Worm (Caenorhabditis elegans) whole organism, mixed stage, embryonic: ENCODE data around the gene B0244.4.

ENCODE experiments used
- M03D4.4 ChIP-seq: sonication (generic microtip); optimal IDR thresholded peaks from 2 replicates; lab custom pipeline; 2017; ENCODE audit warnings: mild to moderate bottlenecking, missing genetic modification characterization, missing compliant biosample characterization
- bed-3 ChIP-seq: fragments of 200-800 bp; sonication (Bioruptor generic); optimal IDR thresholded peaks from 3 replicates; lab custom pipeline; 2018; ENCODE audit warnings: mild to moderate bottlenecking, missing genetic modification characterization, moderate library complexity, missing compliant biosample characterization
- blmp-1 ChIP-seq: fragments of 150-350 bp; optimal IDR thresholded peaks from 2 replicates; lab custom pipeline; 2014; ENCODE audit warnings: missing biosample characterization, missing genetic modification characterization
- ceh-39 ChIP-seq: fragments of 150-350 bp; optimal IDR thresholded peaks from 2 replicates; lab custom pipeline; 2014; ENCODE audit warnings: missing biosample characterization, missing genetic modification characterization
- ceh-43 ChIP-seq: fragments of 200-800 bp; sonication (Bioruptor generic); optimal IDR thresholded peaks from 2 replicates; lab custom pipeline; 2018; ENCODE audit warnings: mild to moderate bottlenecking, missing genetic modification characterization, moderate library complexity, missing compliant biosample characterization
- ceh-83 ChIP-seq: fragments of 200-800 bp; sonication (Bioruptor generic); optimal IDR thresholded peaks from 2 replicates; lab custom pipeline; 2018; ENCODE audit warnings: mild to moderate bottlenecking, missing genetic modification characterization, missing compliant biosample characterization
- ces-1 ChIP-seq: fragments of 150-350 bp; optimal IDR thresholded peaks from 2 replicates; lab custom pipeline; 2014; ENCODE audit warnings: missing biosample characterization, missing genetic modification reagents, missing genetic modification characterization
- cnd-1 ChIP-seq: fragments of 200-800 bp; sonication (Bioruptor generic); optimal IDR thresholded peaks from 2 replicates; lab custom pipeline; 2018; ENCODE audit warnings: mild to moderate bottlenecking, missing genetic modification characterization, missing compliant biosample characterization
- drap-1 ChIP-seq: fragments of 200-800 bp; sonication (Bioruptor generic); optimal IDR thresholded peaks from 3 replicates; lab custom pipeline; 2018; ENCODE audit warnings: mild to moderate bottlenecking, missing genetic modification characterization, missing compliant biosample characterization
- elt-1 ChIP-seq: sonication (generic microtip); optimal IDR thresholded peaks from 2 replicates; lab custom pipeline; 2017; ENCODE audit warnings: missing genetic modification characterization, mild to moderate bottlenecking, missing compliant biosample characterization, antibody characterized with exemption, moderate library complexity, borderline replicate concordance; ENCODE audit not compliant: insufficient read depth
- elt-3 ChIP-seq: fragments of 150-350 bp; optimal IDR thresholded peaks from 2 replicates; lab custom pipeline; 2014; ENCODE audit warnings: missing biosample characterization, missing genetic modification characterization
- flh-1 ChIP-seq: fragments of 200-800 bp; sonication (Bioruptor generic); optimal IDR thresholded peaks from 2 replicates; lab custom pipeline; 2018; ENCODE audit warnings: mild to moderate bottlenecking, missing genetic modification characterization, moderate library complexity, missing compliant biosample characterization
- ham-2 ChIP-seq: fragments of 200-800 bp; sonication (Bioruptor generic); optimal IDR thresholded peaks from 2 replicates; lab custom pipeline; 2018; ENCODE audit warnings: mild to moderate bottlenecking, missing genetic modification characterization, missing compliant biosample characterization
- hlh-1 ChIP-seq: fragments of 150-350 bp; optimal IDR thresholded peaks from 2 replicates; lab custom pipeline; 2014; ENCODE audit warnings: missing biosample characterization, missing genetic modification reagents, missing genetic modification characterization
- lin-13 ChIP-seq: fragments of 150-350 bp; optimal IDR thresholded peaks from 2 replicates; lab custom pipeline; 2014; ENCODE audit warnings: missing biosample characterization, missing genetic modification characterization
- lin-32 ChIP-seq: fragments of 200-800 bp; sonication (Bioruptor generic); optimal IDR thresholded peaks from 2 replicates; lab custom pipeline; 2018; ENCODE audit warnings: mild to moderate bottlenecking, missing genetic modification characterization, missing compliant biosample characterization
- lsy-2 ChIP-seq: fragments of 150-350 bp; optimal IDR thresholded peaks from 2 replicates; lab custom pipeline; 2014; ENCODE audit warnings: missing biosample characterization, missing genetic modification characterization
- mab-5 ChIP-seq: fragments of 150-350 bp; optimal IDR thresholded peaks from 2 replicates; lab custom pipeline; 2014; ENCODE audit warnings: missing biosample characterization, missing genetic modification characterization
- mep-1 ChIP-seq: fragments of 150-350 bp; optimal IDR thresholded peaks from 2 replicates; lab custom pipeline; 2017; ENCODE audit warnings: missing biosample characterization, missing genetic modification reagents, missing genetic modification characterization, inconsistent platforms
- mls-2 ChIP-seq: sonication (generic microtip); optimal IDR thresholded peaks from 2 replicates; lab custom pipeline; 2016; ENCODE audit warnings: mild to moderate bottlenecking, missing genetic modification characterization, moderate library complexity, missing compliant biosample characterization
- nhr-12 ChIP-seq: fragments of 150-350 bp; optimal IDR thresholded peaks from 2 replicates; lab custom pipeline; 2014; ENCODE audit warnings: missing biosample characterization, missing genetic modification characterization
- nhr-2 ChIP-seq: fragments of 150-350 bp; optimal IDR thresholded peaks from 2 replicates; lab custom pipeline; 2014; ENCODE audit warnings: missing biosample characterization, missing genetic modification characterization
- nhr-237 ChIP-seq: fragments of 150-350 bp; optimal IDR thresholded peaks from 2 replicates; lab custom pipeline; 2014; ENCODE audit warnings: missing biosample characterization, missing genetic modification characterization
- nhr-28 ChIP-seq: fragments of 150-350 bp; optimal IDR thresholded peaks from 2 replicates; lab custom pipeline; 2014; ENCODE audit warnings: missing biosample characterization, missing genetic modification characterization
- nhr-76 ChIP-seq: sonication (generic microtip); optimal IDR thresholded peaks from 2 replicates; lab custom pipeline; 2017; ENCODE audit warnings: missing biosample characterization, missing genetic modification characterization
- pha-4 ChIP-seq: fragments of 150-350 bp; optimal IDR thresholded peaks from 2 replicates; lab custom pipeline; 2018; ENCODE audit warnings: missing biosample characterization, missing genetic modification reagents, missing genetic modification characterization
- sem-2 ChIP-seq: fragments of 200-800 bp; sonication (Bioruptor generic); optimal IDR thresholded peaks from 2 replicates; lab custom pipeline; 2018; ENCODE audit warnings: mild to moderate bottlenecking, missing genetic modification characterization, missing compliant biosample characterization
- snpc-4 ChIP-seq: fragments of 150-350 bp; optimal IDR thresholded peaks from 2 replicates; lab custom pipeline; 2014; ENCODE audit warnings: missing biosample characterization, missing genetic modification characterization
- sptf-1 ChIP-seq: sonication (generic microtip); optimal IDR thresholded peaks from 2 replicates; lab custom pipeline; 2017; ENCODE audit warnings: mild to moderate bottlenecking, missing genetic modification characterization, moderate library complexity, missing compliant biosample characterization
- tbx-8 ChIP-seq: fragments of 200-800 bp; sonication (Bioruptor generic); optimal IDR thresholded peaks from 2 replicates; lab custom pipeline; 2018; ENCODE audit warnings: mild to moderate bottlenecking, missing genetic modification characterization, moderate library complexity, missing compliant biosample characterization
- unc-120 ChIP-seq: sonication (generic microtip); optimal IDR thresholded peaks from 2 replicates; lab custom pipeline; 2017; ENCODE audit warnings: missing genetic modification characterization, missing compliant biosample characterization; ENCODE audit not compliant: poor library complexity, severe bottlenecking
- unc-39 ChIP-seq: fragments of 150-350 bp; optimal IDR thresholded peaks from 2 replicates; lab custom pipeline; 2014; ENCODE audit warnings: missing biosample characterization, missing genetic modification characterization
- unc-62 ChIP-seq: fragments of 150-350 bp; optimal IDR thresholded peaks from 2 replicates; lab custom pipeline; 2014; ENCODE audit warnings: missing biosample characterization, missing genetic modification reagents, missing genetic modification characterization
- zip-8 ChIP-seq: fragments of 150-350 bp; optimal IDR thresholded peaks from 2 replicates; lab custom pipeline; 2014; ENCODE audit warnings: missing biosample characterization, missing genetic modification characterization
- ztf-11 ChIP-seq: fragments of 150-350 bp; optimal IDR thresholded peaks from 2 replicates; lab custom pipeline; 2014; ENCODE audit warnings: missing biosample characterization, missing genetic modification characterization

Gene B0244.4

DNA sequence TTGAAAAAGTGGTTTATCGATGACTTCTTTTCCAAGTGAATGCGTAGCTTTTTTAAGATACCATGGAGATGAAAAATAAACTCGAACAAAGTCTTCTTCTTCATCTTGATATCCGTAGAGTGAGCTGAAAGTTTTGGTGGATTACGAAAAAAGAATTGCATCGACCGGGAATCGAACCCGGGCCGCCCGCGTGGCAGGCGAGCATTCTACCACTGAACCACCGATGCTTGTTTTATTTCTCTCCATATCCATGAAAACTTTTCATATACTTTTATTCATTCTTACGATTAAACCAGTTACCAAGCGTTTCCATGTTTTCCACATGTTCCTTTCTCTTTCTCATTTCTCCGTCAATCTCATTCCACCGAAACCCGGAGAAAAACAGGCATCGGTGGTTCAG lies 34.8 kb downstream of the B0244.4 start:
- no peak for TF ChIP-seq ham-2 (GFP tag; lab: Kevin White, UChicago)
- no peak for TF ChIP-seq lin-32 (GFP tag; lab: Kevin White, UChicago)
- TF ChIP-seq pha-4: no peak
- no peak for TF ChIP-seq ceh-39 (tag; lab: Kevin White, UChicago)
- no peak for TF ChIP-seq lin-13 (tag; lab: Kevin White, UChicago)
- no peak for TF ChIP-seq elt-1 (tag; lab: Kevin White, UChicago)
- no peak for TF ChIP-seq M03D4.4 (tag; lab: Kevin White, UChicago)
- no peak for TF ChIP-seq sem-2 (GFP tag; lab: Kevin White, UChicago)
- TF ChIP-seq tbx-8 (GFP tag; lab: Kevin White, UChicago): no peak
- TF ChIP-seq nhr-237 (tag; lab: Kevin White, UChicago): no peak
- TF ChIP-seq ceh-83: no peak
- no peak for TF ChIP-seq nhr-76 (tag; lab: Kevin White, UChicago)
- TF ChIP-seq, all 35 proteins: peak for 0

DNA sequence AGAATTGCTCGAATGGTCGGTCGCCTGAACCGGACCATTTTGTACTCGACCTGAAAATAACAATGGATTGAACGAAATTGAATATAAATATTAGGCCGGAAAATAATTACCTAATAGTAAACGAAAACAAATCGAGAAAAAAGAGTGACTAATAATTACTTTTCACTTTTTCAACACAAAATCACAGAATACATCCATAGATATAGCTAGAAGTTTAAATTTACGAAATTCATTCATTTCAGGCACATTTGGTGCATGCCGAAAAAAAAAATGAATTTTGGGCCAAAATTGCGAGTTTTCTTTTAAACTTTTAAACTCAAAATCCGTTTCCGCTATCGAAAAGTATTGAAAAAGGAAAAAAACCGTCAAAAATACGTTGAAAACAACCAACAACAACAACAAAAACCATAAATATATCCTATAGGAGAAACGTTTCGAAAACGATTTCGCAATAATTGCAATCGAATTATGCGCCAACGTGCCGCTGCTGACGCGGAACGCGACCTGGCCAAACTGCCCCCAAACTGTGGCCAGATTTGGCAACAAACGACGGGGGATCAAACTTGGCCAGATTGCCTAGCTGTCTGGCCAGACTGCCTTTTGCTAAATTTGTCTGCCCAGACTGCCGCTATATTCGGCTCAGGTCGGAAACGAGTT lies 38.1 kb downstream of the B0244.4 start, which contains the start of gene Y37B11A.3:
Y37B11A.3 (minus strand) TSS at position 51 of the 657 bp plus-strand sequence.
- TF ChIP-seq ham-2 (GFP tag; lab: Kevin White, UChicago): no peak
- no peak for TF ChIP-seq unc-62 (GFP tag; lab: Kevin White, UChicago)
- TF ChIP-seq elt-1 (tag; lab: Kevin White, UChicago): no peak
- no peak for TF ChIP-seq ztf-11 (tag; lab: Kevin White, UChicago)
- peak; percentile 53 for TF ChIP-seq lin-13 (tag; lab: Kevin White, UChicago)
- no peak for TF ChIP-seq M03D4.4 (tag; lab: Kevin White, UChicago)
- TF ChIP-seq unc-120 (tag; lab: Kevin White, UChicago): peak; percentile 99
- TF ChIP-seq unc-39 (tag; lab: Kevin White, UChicago): no peak
- no peak for TF ChIP-seq lin-32 (GFP tag; lab: Kevin White, UChicago)
- TF ChIP-seq mep-1: peak; percentile 17
- TF ChIP-seq nhr-76 (tag; lab: Kevin White, UChicago): no peak
- peak; percentile 47 for TF ChIP-seq pha-4
- no peak for TF ChIP-seq hlh-1
- TF ChIP-seq bed-3 (GFP tag; lab: Kevin White, UChicago): no peak
- TF ChIP-seq sem-2 (GFP tag; lab: Kevin White, UChicago): no peak
- peak; percentile 54 for TF ChIP-seq ces-1 (GFP tag; lab: Kevin White, UChicago)
- TF ChIP-seq mls-2 (tag; lab: Kevin White, UChicago): no peak
- TF ChIP-seq drap-1 (GFP tag; lab: Kevin White, UChicago): no peak
- TF ChIP-seq ceh-83: no peak
- no peak for TF ChIP-seq nhr-2
- no peak for TF ChIP-seq flh-1
- no peak for TF ChIP-seq ceh-39 (tag; lab: Kevin White, UChicago)
- TF ChIP-seq blmp-1 (tag; lab: Kevin White, UChicago): no peak
- TF ChIP-seq elt-3: no peak
- TF ChIP-seq nhr-28 (tag; lab: Kevin White, UChicago): no peak
- TF ChIP-seq zip-8: no peak
- TF ChIP-seq cnd-1 (tag; lab: Kevin White, UChicago): no peak
- TF ChIP-seq nhr-237 (tag; lab: Kevin White, UChicago): peak; percentile 32
- TF ChIP-seq tbx-8 (GFP tag; lab: Kevin White, UChicago): no peak
- no peak for TF ChIP-seq ceh-43 (GFP tag; lab: Kevin White, UChicago)
- TF ChIP-seq sptf-1 (tag; lab: Kevin White, UChicago): no peak
- TF ChIP-seq mab-5: no peak
- TF ChIP-seq snpc-4: no peak
- peak; percentile 38 for TF ChIP-seq lsy-2 (tag; lab: Kevin White, UChicago)
- TF ChIP-seq nhr-12 (tag; lab: Kevin White, UChicago): no peak

DNA sequence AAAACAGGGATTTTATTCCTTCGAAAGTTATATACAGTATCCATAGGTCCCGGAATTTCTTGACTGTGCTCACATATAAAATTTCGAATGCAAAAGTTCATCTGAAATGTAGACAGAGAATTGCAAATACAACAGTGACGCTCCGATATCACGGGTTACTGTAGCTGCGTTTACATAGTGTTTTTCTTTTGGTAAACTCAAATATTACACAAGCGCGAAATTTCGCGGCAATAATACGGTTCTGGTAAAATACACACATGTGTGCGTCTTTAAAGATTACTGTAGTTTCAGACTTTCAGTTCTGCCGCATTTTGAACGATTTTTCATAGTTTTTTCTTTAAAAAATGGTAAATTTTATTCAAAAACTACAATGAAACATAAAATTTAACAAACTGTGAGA lies 43.3 kb downstream of the B0244.4 start, which contains the start of gene rev-3:
rev-3 (minus strand) TSS at position 101 of the 400 bp plus-strand sequence.
- TF ChIP-seq lin-13 (tag; lab: Kevin White, UChicago) (no peak), hlh-1 (no peak), lin-32 (GFP tag; lab: Kevin White, UChicago) (no peak), ceh-83 (no peak), lsy-2 (tag; lab: Kevin White, UChicago) (no peak), snpc-4 (no peak), pha-4 (no peak), tbx-8 (GFP tag; lab: Kevin White, UChicago) (no peak), cnd-1 (tag; lab: Kevin White, UChicago) (no peak), zip-8 (no peak), sptf-1 (tag; lab: Kevin White, UChicago) (no peak)
